Comparison of ENCODE assay signal across 2 fruit fly cellular contexts in genomic region chr3R:10284169-10284568, dm6.
A peak's percentile ranks its signal among the peaks of the same experiment; 100 is the strongest.
TF ChIP-seq lines count a peak whose summit lies in the region.

No protein-coding gene starts in this region.

- no peak for TF ChIP-seq CTCF in whole organism, embryonic (GFP tag; optimal IDR thresholded peaks at IDR 0.05; lab: Kevin White, UChicago)

TF ChIP-seq in whole organism, adult, 20 proteins besides CTCF, POLR2A, EP300 and RAD21:
- TF ChIP-seq kay (GFP tag; lab: Kevin White, UChicago; ENCODE audit: borderline replicate concordance) (peak; percentile 1), CG12768 (GFP tag; optimal IDR thresholded peaks at IDR 0.05; lab: Kevin White, UChicago) (no peak)

TF ChIP-seq in whole organism, embryonic, 481 proteins besides CTCF, POLR2A, EP300 and RAD21:
- TF ChIP-seq cwo (GFP tag; optimal IDR thresholded peaks at IDR 0.05; lab: Kevin White, UChicago): peak; percentile 81
- TF ChIP-seq Blimp-1 (GFP tag; optimal IDR thresholded peaks at IDR 0.05; lab: Kevin White, UChicago): no peak
- peak; percentile 32 to 46 for TF ChIP-seq Trl (optimal IDR thresholded peaks at IDR 0.05; lab: Kevin White, UChicago)
- TF ChIP-seq Trl (GFP tag; optimal IDR thresholded peaks at IDR 0.05; lab: Kevin White, UChicago): no peak
- TF ChIP-seq CG12769 (tag; optimal IDR thresholded peaks at IDR 0.05; lab: Kevin White, UChicago): peak; percentile 71
- TF ChIP-seq CG34224 (GFP tag; IDR thresholded peaks at IDR 0.05; lab: Robert Waterston, UW; ENCODE audit: partially characterized antibody): no peak
- TF ChIP-seq Pdp1 (GFP tag; optimal IDR thresholded peaks at IDR 0.05; lab: Kevin White, UChicago): peak in 1 of 2 experiments; percentile 54
- TF ChIP-seq chinmo (GFP tag; IDR thresholded peaks at IDR 0.05; lab: Robert Waterston, UW; ENCODE audit: partially characterized antibody): 0 out of 4 replicates have a peak, but pooled peaks have one; percentile 43
- no peak for TF ChIP-seq bab2 (GFP tag; optimal IDR thresholded peaks at IDR 0.05; lab: Kevin White, UChicago)
- TF ChIP-seq tup (GFP tag; optimal IDR thresholded peaks at IDR 0.05; lab: Kevin White, UChicago): no peak
- 0 out of 3 replicates have a peak, but pooled peaks have one; percentile 14 for TF ChIP-seq zfh1 (GFP tag; IDR thresholded peaks at IDR 0.05; lab: Robert Waterston, UW)
- peak; percentile 93 for TF ChIP-seq HLHmδ (GFP tag; optimal IDR thresholded peaks at IDR 0.05; lab: Kevin White, UChicago)
- TF ChIP-seq sd (tag; optimal IDR thresholded peaks at IDR 0.05; lab: Kevin White, UChicago): peak; percentile 7
- TF ChIP-seq cg (GFP tag; optimal IDR thresholded peaks at IDR 0.05; lab: Kevin White, UChicago): peak; percentile 57
- TF ChIP-seq nau (GFP tag; optimal IDR thresholded peaks at IDR 0.05; lab: Kevin White, UChicago): peak; percentile 16
- 0 out of 3 replicates have a peak, but pooled peaks have one; percentile 11 for TF ChIP-seq zen2 (GFP tag; IDR thresholded peaks at IDR 0.05; lab: Robert Waterston, UW; ENCODE audit: partially characterized antibody)
- no peak for TF ChIP-seq CG12236 (GFP tag; optimal IDR thresholded peaks at IDR 0.05; lab: Kevin White, UChicago)
- TF ChIP-seq CG17186 (GFP tag; optimal IDR thresholded peaks at IDR 0.05; lab: Kevin White, UChicago): no peak
- no peak for TF ChIP-seq bsh (GFP tag; optimal IDR thresholded peaks at IDR 0.05; lab: Kevin White, UChicago)
- 0 out of 3 replicates have a peak, but pooled peaks have one; percentile 7 for TF ChIP-seq Opbp (GFP tag; IDR thresholded peaks at IDR 0.05; lab: Robert Waterston, UW; ENCODE audit: partially characterized antibody)
- TF ChIP-seq grn (GFP tag; optimal IDR thresholded peaks at IDR 0.05; lab: Kevin White, UChicago): peak; percentile 5
- peak; percentile 55 for TF ChIP-seq Sox102F (GFP tag; optimal IDR thresholded peaks at IDR 0.05; lab: Kevin White, UChicago)
- TF ChIP-seq CG2199 (GFP tag; IDR thresholded peaks at IDR 0.05; lab: Robert Waterston, UW): 0 out of 3 replicates have a peak, but pooled peaks have one; percentile 55
- peak; percentile 84 for TF ChIP-seq Deaf1 (tag; optimal IDR thresholded peaks at IDR 0.05; lab: Kevin White, UChicago)
TF ChIP-seq in whole organism, embryonic: peak in this region for 16.

Comparison
In these comparisons a context has a peak if more than half of its experiments do, and no peak if none do; other contexts are left out.
1. Of the 1 proteins assayed by ChIP-seq in both whole organism, embryonic and whole organism, adult: peak only in whole organism, embryonic: none; only in whole organism, adult: kay; in both: none; in neither: 0.